Fruit fly (Drosophila melanogaster) whole organism, embryonic: Measurements from ENCODE around the gene ver.

Source experiments
- C15 ChIP-seq: fragments of 200-800 bp; sonication (Bioruptor generic); IDR thresholded peaks from 3 replicates; pipeline ENCODE4 v1.3.6; 2022; ENCODE audit warnings: missing biosample characterization, missing genetic modification characterization
- CG10431 ChIP-seq: fragments of 200-800 bp; sonication (Bioruptor generic); optimal IDR thresholded peaks from 3 replicates; lab custom pipeline; 2018; ENCODE audit warnings: missing biosample characterization, mild to moderate bottlenecking, missing genetic modification characterization
- CG10462 ChIP-seq: fragments of 200-800 bp; sonication (Bioruptor generic); optimal IDR thresholded peaks from 2 replicates; lab custom pipeline; 2016; ENCODE audit warnings: missing biosample characterization, missing genetic modification characterization
- CG11696 ChIP-seq: fragments of 200-800 bp; sonication (Bioruptor generic); IDR thresholded peaks from 2 replicates; pipeline ENCODE4 v1.3.6; 2022; ENCODE audit warnings: missing biosample characterization, missing genetic modification characterization
- CG12155 ChIP-seq: fragments of 200-800 bp; sonication (Bioruptor generic); optimal IDR thresholded peaks from 3 replicates; lab custom pipeline; 2016; ENCODE audit warnings: missing biosample characterization, missing genetic modification characterization
- CG12299 ChIP-seq: fragments of 200-800 bp; sonication (Bioruptor generic); optimal IDR thresholded peaks from 2 replicates; lab custom pipeline; 2018; ENCODE audit warnings: missing biosample characterization, mild to moderate bottlenecking, missing genetic modification characterization
- CG13287 ChIP-seq: fragments of 200-800 bp; sonication (Bioruptor generic); IDR thresholded peaks from 2 replicates; pipeline ENCODE4 v1.3.6; 2022; ENCODE audit warnings: missing biosample characterization, missing genetic modification characterization; ENCODE audit not compliant: partially characterized antibody
- CG13894 ChIP-seq: fragments of 200-800 bp; sonication (Bioruptor generic); optimal IDR thresholded peaks from 3 replicates; lab custom pipeline; 2018; ENCODE audit warnings: missing biosample characterization, mild to moderate bottlenecking, missing genetic modification characterization, moderate library complexity
- CG16813 ChIP-seq: fragments of 200-800 bp; sonication (Bioruptor generic); IDR thresholded peaks from 3 replicates; pipeline ENCODE4 v1.3.6; 2022; ENCODE audit warnings: missing biosample characterization, missing genetic modification characterization; ENCODE audit not compliant: partially characterized antibody
- CG17359 ChIP-seq: fragments of 200-800 bp; sonication (Bioruptor generic); optimal IDR thresholded peaks from 3 replicates; lab custom pipeline; 2018; ENCODE audit warnings: missing biosample characterization, mild to moderate bottlenecking, missing genetic modification characterization, moderate library complexity
- CG30020 ChIP-seq: fragments of 200-800 bp; optimal IDR thresholded peaks from 2 replicates; lab custom pipeline; 2019; ENCODE audit warnings: missing biosample characterization, mild to moderate bottlenecking, missing genetic modification characterization, moderate library complexity
- CG3163 ChIP-seq: fragments of 200-800 bp; sonication (Bioruptor generic); optimal IDR thresholded peaks from 3 replicates; lab custom pipeline; 2016; ENCODE audit warnings: missing biosample characterization, missing genetic modification characterization
- CG33213 ChIP-seq: fragments of 200-800 bp; sonication (Bioruptor generic); optimal IDR thresholded peaks from 3 replicates; lab custom pipeline; 2016; ENCODE audit warnings: missing biosample characterization, missing genetic modification characterization
- CG34224 ChIP-seq: fragments of 200-800 bp; sonication (Bioruptor generic); IDR thresholded peaks from 3 replicates; pipeline ENCODE4 v1.3.6; 2022; ENCODE audit warnings: missing biosample characterization, missing genetic modification characterization; ENCODE audit not compliant: partially characterized antibody
- CG3726 ChIP-seq: fragments of 200-800 bp; sonication (Bioruptor generic); IDR thresholded peaks from 3 replicates; pipeline ENCODE4, ENCODE4 v1.3.6; 2022; ENCODE audit warnings: missing biosample characterization, missing genetic modification characterization
- CG4707 ChIP-seq: fragments of 200-800 bp; sonication (Bioruptor generic); optimal IDR thresholded peaks from 2 replicates; lab custom pipeline; 2018; ENCODE audit warnings: missing biosample characterization, mild to moderate bottlenecking, missing genetic modification characterization, moderate library complexity
- CG7987 ChIP-seq: fragments of 200-800 bp; sonication (Bioruptor generic); optimal IDR thresholded peaks from 2 replicates; lab custom pipeline; 2018; ENCODE audit warnings: missing biosample characterization, mild to moderate bottlenecking, missing genetic modification characterization, moderate library complexity
- CG8478 ChIP-seq: fragments of >200 bp; optimal IDR thresholded peaks from 2 replicates; lab custom pipeline; 2018
- CG8924 ChIP-seq: fragments of 200-800 bp; optimal IDR thresholded peaks from 3 replicates; lab custom pipeline; 2019; ENCODE audit warnings: missing biosample characterization, mild to moderate bottlenecking, missing genetic modification characterization, moderate library complexity
- Dek ChIP-seq: fragments of 200-800 bp; sonication (Bioruptor generic); optimal IDR thresholded peaks from 3 replicates; lab custom pipeline; 2019; ENCODE audit warnings: missing biosample characterization, mild to moderate bottlenecking, missing genetic modification characterization, moderate library complexity
- Dfd ChIP-seq, 2 experiments: fragments of >200 bp; optimal IDR thresholded peaks; 2 replicates each; lab custom pipeline; 2017; ENCODE audit warnings: missing biosample characterization in 2 of 2, missing genetic modification characterization in 2 of 2
- Doc3 ChIP-seq: fragments of 200-800 bp; sonication (Bioruptor generic); IDR thresholded peaks from 3 replicates; pipeline ENCODE4 v1.3.6; 2022; ENCODE audit warnings: missing biosample characterization, missing genetic modification characterization; ENCODE audit not compliant: partially characterized antibody
- H2.0 ChIP-seq: fragments of 200-800 bp; sonication (Bioruptor generic); IDR thresholded peaks from 2 replicates; pipeline ENCODE4 v1.3.6; 2022; ENCODE audit warnings: missing biosample characterization, missing genetic modification characterization
- HmgD ChIP-seq: fragments of 200-800 bp; sonication (Bioruptor generic); optimal IDR thresholded peaks from 3 replicates; lab custom pipeline; 2016; ENCODE audit warnings: missing biosample characterization, missing genetic modification characterization
- Six4 ChIP-seq: fragments of 200-800 bp; sonication (Bioruptor generic); optimal IDR thresholded peaks from 2 replicates; lab custom pipeline; 2016; ENCODE audit warnings: missing biosample characterization, missing genetic modification characterization
- Stat92E ChIP-seq, 3 experiments: fragments of >200 bp in 2 of 3; fragments of 200-800 bp in 1 of 3; sonication (Bioruptor generic) in 1 of 3; optimal IDR thresholded peaks; 2 replicates each; lab custom pipeline; 2017 to 2019; ENCODE audit warnings: missing biosample characterization in 3 of 3, missing genetic modification characterization in 3 of 3, mild to moderate bottlenecking in 1 of 3, moderate library complexity in 1 of 3
- Taf1 ChIP-seq: fragments of 200-800 bp; sonication (Bioruptor generic); IDR thresholded peaks from 2 replicates; pipeline ENCODE4 v1.3.6; 2022; ENCODE audit warnings: missing biosample characterization, missing genetic modification characterization
- Xbp1 ChIP-seq: fragments of 200-800 bp; sonication (Bioruptor generic); optimal IDR thresholded peaks from 3 replicates; lab custom pipeline; 2016; ENCODE audit warnings: missing biosample characterization, mild to moderate bottlenecking, missing genetic modification characterization
- ci ChIP-seq: fragments of 200-800 bp; sonication (Bioruptor generic); IDR thresholded peaks from 3 replicates; pipeline ENCODE4 v1.3.6; 2022; ENCODE audit warnings: missing biosample characterization, missing genetic modification characterization
- dan ChIP-seq: fragments of 200-800 bp; sonication (Bioruptor generic); IDR thresholded peaks from 2 replicates; pipeline ENCODE4 v1.3.6; 2022; ENCODE audit warnings: missing biosample characterization, missing genetic modification characterization
- fd64A ChIP-seq: fragments of 200-800 bp; sonication (Bioruptor generic); optimal IDR thresholded peaks from 3 replicates; lab custom pipeline; 2018; ENCODE audit warnings: missing biosample characterization, mild to moderate bottlenecking, missing genetic modification characterization
- fd96Cb ChIP-seq: fragments of 200-800 bp; sonication (Bioruptor generic); optimal IDR thresholded peaks from 2 replicates; lab custom pipeline; 2018; ENCODE audit warnings: missing biosample characterization, mild to moderate bottlenecking, missing genetic modification characterization, moderate library complexity
- h ChIP-seq: fragments of >200 bp; optimal IDR thresholded peaks from 2 replicates; lab custom pipeline; 2017
- kah ChIP-seq: fragments of 200-800 bp; sonication (Bioruptor generic); optimal IDR thresholded peaks from 2 replicates; lab custom pipeline; 2018; ENCODE audit warnings: missing biosample characterization, mild to moderate bottlenecking, missing genetic modification characterization
- kay ChIP-seq: fragments of 200-800 bp; sonication (Bioruptor generic); optimal IDR thresholded peaks from 2 replicates; lab custom pipeline; 2016; ENCODE audit warnings: missing biosample characterization, missing genetic modification characterization
- lab ChIP-seq: fragments of 200-800 bp; sonication (Bioruptor generic); optimal IDR thresholded peaks from 3 replicates; lab custom pipeline; 2017; ENCODE audit warnings: missing biosample characterization, missing genetic modification characterization, mild to moderate bottlenecking, moderate library complexity, missing genetic modification reagents
- lola ChIP-seq, 3 experiments: fragments of >200 bp in 2 of 3; fragments of 200-800 bp in 1 of 3; sonication (Bioruptor generic) in 1 of 3; optimal IDR thresholded peaks; 2 replicates each; lab custom pipeline; 2017 to 2019; ENCODE audit warnings: missing biosample characterization in 3 of 3, missing genetic modification characterization in 3 of 3, mild to moderate bottlenecking in 1 of 3, moderate library complexity in 1 of 3
- lov ChIP-seq, 2 experiments: fragments of 200-800 bp in 1 of 2; fragments of >200 bp in 1 of 2; sonication (Bioruptor generic) in 1 of 2; IDR thresholded peaks in 1 of 2; optimal IDR thresholded peaks in 1 of 2; 2 replicates in 1 of 2; 3 replicates in 1 of 2; pipeline versions ENCODE4 v1.3.6 to Lab custom; 2017 to 2022; ENCODE audit warnings: missing biosample characterization in 1 of 2, missing genetic modification characterization in 1 of 2
- onecut ChIP-seq: fragments of 200-800 bp; sonication (Bioruptor generic); IDR thresholded peaks from 2 replicates; pipeline ENCODE4 v1.3.6; 2022; ENCODE audit warnings: missing biosample characterization, missing genetic modification characterization
- otp ChIP-seq: fragments of 200-800 bp; sonication (Bioruptor generic); IDR thresholded peaks from 3 replicates; pipeline ENCODE4, ENCODE4 v1.3.6; 2022; ENCODE audit warnings: missing biosample characterization, missing genetic modification characterization
- repo ChIP-seq: fragments of 200-800 bp; sonication (Bioruptor generic); optimal IDR thresholded peaks from 2 replicates; lab custom pipeline; 2016; ENCODE audit warnings: missing biosample characterization, missing genetic modification characterization
- rib ChIP-seq: fragments of 200-800 bp; sonication (Bioruptor generic); IDR thresholded peaks from 2 replicates; pipeline ENCODE4 v1.3.6; 2022; ENCODE audit warnings: missing biosample characterization, missing genetic modification characterization
- ro ChIP-seq: fragments of 200-800 bp; sonication (Bioruptor generic); IDR thresholded peaks from 2 replicates; pipeline ENCODE4 v1.3.6; 2022; ENCODE audit warnings: missing biosample characterization, missing genetic modification characterization
- sens ChIP-seq: fragments of 200-800 bp; sonication (Bioruptor generic); peaks from one replicate; lab custom pipeline; 2016; ENCODE audit warnings: missing biosample characterization, missing genetic modification characterization
- sim ChIP-seq: fragments of 200-800 bp; sonication (Bioruptor generic); IDR thresholded peaks from 2 replicates; pipeline ENCODE4 v1.3.6; 2022; ENCODE audit warnings: missing biosample characterization, missing genetic modification characterization
- sqz ChIP-seq: fragments of 200-800 bp; sonication (Bioruptor generic); optimal IDR thresholded peaks from 3 replicates; lab custom pipeline; 2018; ENCODE audit warnings: missing biosample characterization, mild to moderate bottlenecking, missing genetic modification characterization
- toy ChIP-seq: fragments of 200-800 bp; sonication (Bioruptor generic); IDR thresholded peaks from 2 replicates; pipeline ENCODE4 v1.3.6; 2022; ENCODE audit warnings: missing biosample characterization, missing genetic modification characterization
- tx ChIP-seq: fragments of 200-800 bp; sonication (Bioruptor generic); optimal IDR thresholded peaks from 2 replicates; lab custom pipeline; 2016; ENCODE audit warnings: missing biosample characterization, missing genetic modification characterization
- vvl ChIP-seq: fragments of 200-800 bp; sonication (Bioruptor generic); IDR thresholded peaks from 2 replicates; pipeline ENCODE4 v1.3.6; 2022; ENCODE audit warnings: missing biosample characterization, missing genetic modification characterization

Gene ver

DNA sequence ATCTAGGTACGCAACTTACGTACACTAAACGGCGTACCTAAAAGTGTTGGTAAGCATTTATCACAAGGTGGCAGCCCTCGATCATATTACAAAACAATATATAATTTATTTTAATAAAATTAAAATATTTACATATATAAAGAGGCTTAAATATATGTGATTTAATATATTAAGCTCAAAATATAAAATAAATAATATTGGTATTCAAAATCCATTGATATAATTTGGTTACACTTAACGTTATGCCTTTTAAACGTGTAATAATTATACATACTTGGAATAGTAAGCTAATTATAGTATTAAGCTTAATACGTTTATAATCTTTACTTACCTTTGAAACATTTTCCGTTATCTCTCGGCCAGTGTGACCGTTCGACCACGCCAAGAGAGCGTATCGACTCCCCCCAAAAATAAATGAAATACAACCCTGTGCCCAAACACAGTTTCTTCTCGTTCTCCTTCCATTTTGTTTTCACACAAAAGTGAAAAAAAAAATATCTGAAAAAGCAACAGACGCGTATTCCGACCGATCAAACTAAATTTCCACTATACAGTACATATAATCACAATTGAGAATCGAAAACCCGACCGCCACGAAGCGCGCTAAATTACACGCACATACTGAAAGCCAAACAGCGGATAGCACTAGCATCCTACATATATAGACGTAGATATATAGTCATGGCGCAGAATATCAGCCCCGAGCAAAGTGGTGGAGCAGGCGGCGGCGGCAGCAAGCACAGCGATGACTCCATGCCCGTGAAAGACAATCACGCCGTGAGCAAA lies 19.7 kb upstream of the ver start, which contains the start of the genes CG10646 and vih (continued):
- TF ChIP-seq fd64A = no peak
- TF ChIP-seq CG3726 (GFP tag; lab: Robert Waterston, UW) = no peak
- TF ChIP-seq lab (GFP tag; lab: Kevin White, UChicago) = peak; percentile 57
- TF ChIP-seq repo (GFP tag; lab: Kevin White, UChicago) = no peak
- TF ChIP-seq Dek = peak; percentile 56
- no peak for TF ChIP-seq CG3163 (GFP tag; lab: Kevin White, UChicago)
- TF ChIP-seq CG4707 = no peak
- TF ChIP-seq kah = no peak
- peak; percentile 55 for TF ChIP-seq Six4 (GFP tag; lab: Kevin White, UChicago)
- no peak for TF ChIP-seq ro
- peak; percentile 68 for TF ChIP-seq sqz (GFP tag; lab: Kevin White, UChicago)
- no peak for TF ChIP-seq lov (optimal IDR thresholded peaks at IDR 0.05; lab: Kevin White, UChicago)
- TF ChIP-seq lov (GFP tag; IDR thresholded peaks at IDR 0.05; lab: Robert Waterston, UW) = 0 out of 3 replicates have a peak, but pooled peaks have one; percentile 26
- no peak for TF ChIP-seq Stat92E (GFP tag; optimal IDR thresholded peaks at IDR 0.05; lab: Kevin White, UChicago)
- TF ChIP-seq C15 (GFP tag; lab: Robert Waterston, UW) = no peak
- peak; percentile 63 for TF ChIP-seq CG12155 (GFP tag; lab: Kevin White, UChicago)
- TF ChIP-seq h (lab: Kevin White, UChicago) = no peak
- TF ChIP-seq vvl (GFP tag; lab: Robert Waterston, UW) = peak; percentile 9; the same call in 1 of the 2 replicates
- peak; percentile 76 for TF ChIP-seq CG17359 (tag; lab: Kevin White, UChicago)
- TF ChIP-seq kay = peak; percentile 13
- 0 out of 3 replicates have a peak, but pooled peaks have one; percentile 25 for TF ChIP-seq CG34224 (GFP tag; lab: Robert Waterston, UW)
- TF ChIP-seq CG13894 (tag; lab: Kevin White, UChicago) = peak; percentile 18
- TF ChIP-seq CG13287 = peak; percentile 40; the same call in 1 of the 2 replicates
- no peak for TF ChIP-seq sim (GFP tag; lab: Robert Waterston, UW)
- no peak for TF ChIP-seq dan
- TF ChIP-seq CG8478 (lab: Kevin White, UChicago) = no peak
- TF ChIP-seq HmgD (GFP tag; lab: Kevin White, UChicago) = no peak
- TF ChIP-seq CG10431 (GFP tag; lab: Kevin White, UChicago) = no peak
- no peak for TF ChIP-seq CG12299 (tag; lab: Kevin White, UChicago)
- TF ChIP-seq CG10462 = peak; percentile 30
- no peak for TF ChIP-seq CG11696
- TF ChIP-seq sens (GFP tag; lab: Kevin White, UChicago) = peak; percentile 85
- no peak for TF ChIP-seq toy (GFP tag; lab: Robert Waterston, UW)
- no peak for TF ChIP-seq otp (GFP tag; lab: Robert Waterston, UW)
- no peak for TF ChIP-seq CG16813 (GFP tag; lab: Robert Waterston, UW)
- no peak for TF ChIP-seq Taf1 (GFP tag; lab: Robert Waterston, UW)
- TF ChIP-seq CG7987 = no peak
- TF ChIP-seq tx (GFP tag; lab: Kevin White, UChicago) = no peak
- peak; percentile 63 for TF ChIP-seq CG8924
- TF ChIP-seq CG33213 (GFP tag; lab: Kevin White, UChicago) = peak; percentile 20
- no peak for TF ChIP-seq rib (GFP tag; lab: Robert Waterston, UW)
- TF ChIP-seq fd96Cb (tag; lab: Kevin White, UChicago) = peak; percentile 13
- no peak; the same call in 2 of the 3 replicates for TF ChIP-seq Doc3 (GFP tag; lab: Robert Waterston, UW)
- no peak for TF ChIP-seq Dfd (GFP tag; optimal IDR thresholded peaks at IDR 0.05; lab: Kevin White, UChicago)
- peak; percentile 58 for TF ChIP-seq onecut (GFP tag; lab: Robert Waterston, UW)
- TF ChIP-seq CG30020 (tag; lab: Kevin White, UChicago) = peak; percentile 53
- TF ChIP-seq Xbp1 (GFP tag; lab: Kevin White, UChicago) = peak; percentile 66
- TF ChIP-seq lola (GFP tag; optimal IDR thresholded peaks at IDR 0.05; lab: Kevin White, UChicago) = peak in 1 of 3 experiments; percentile 37
- peak; percentile 31; the same call in 1 of the 2 replicates for TF ChIP-seq H2.0 (GFP tag; lab: Robert Waterston, UW)
- TF ChIP-seq ci (GFP tag; lab: Robert Waterston, UW) = 0 out of 3 replicates have a peak, but pooled peaks have one; percentile 6
